Fruit fly (Drosophila melanogaster) whole organism, embryonic: ENCODE results near the gene lmd.
A peak's percentile ranks its signal among the peaks of the same experiment; 100 is the strongest.

Experiments
- Abd-B ChIP-seq: fragments of 200-800 bp; sonication (Bioruptor generic); optimal IDR thresholded peaks from 2 replicates; lab custom pipeline; 2018; ENCODE audit warnings: missing biosample characterization, mild to moderate bottlenecking, missing genetic modification characterization, moderate library complexity
- Aef1 ChIP-seq: fragments of 200-800 bp; sonication (Bioruptor generic); IDR thresholded peaks from 3 replicates; pipeline ENCODE4 v1.3.6; 2022; ENCODE audit warnings: missing biosample characterization, missing genetic modification characterization
- Atf6 ChIP-seq: fragments of 200-800 bp; sonication (Bioruptor generic); IDR thresholded peaks from 2 replicates; pipeline ENCODE4 v1.3.6; 2022; ENCODE audit warnings: missing biosample characterization, missing genetic modification characterization
- BtbVII ChIP-seq: fragments of 200-800 bp; sonication (Bioruptor generic); optimal IDR thresholded peaks from 3 replicates; lab custom pipeline; 2017; ENCODE audit warnings: missing biosample characterization, mild to moderate bottlenecking, missing genetic modification characterization
- CG10431 ChIP-seq: fragments of 200-800 bp; sonication (Bioruptor generic); optimal IDR thresholded peaks from 3 replicates; lab custom pipeline; 2018; ENCODE audit warnings: missing biosample characterization, mild to moderate bottlenecking, missing genetic modification characterization
- CG11504 ChIP-seq: fragments of 200-800 bp; sonication (Bioruptor generic); optimal IDR thresholded peaks from 3 replicates; lab custom pipeline; 2019; ENCODE audit warnings: missing biosample characterization, mild to moderate bottlenecking, missing genetic modification characterization, moderate library complexity
- CG12104 ChIP-seq: fragments of 200-800 bp; sonication (Bioruptor generic); optimal IDR thresholded peaks from 3 replicates; lab custom pipeline; 2016; ENCODE audit warnings: missing biosample characterization, missing genetic modification characterization
- CG12155 ChIP-seq: fragments of 200-800 bp; sonication (Bioruptor generic); optimal IDR thresholded peaks from 3 replicates; lab custom pipeline; 2016; ENCODE audit warnings: missing biosample characterization, missing genetic modification characterization
- CG12659 ChIP-seq: fragments of 200-800 bp; sonication (Bioruptor generic); optimal IDR thresholded peaks from 3 replicates; lab custom pipeline; 2017; ENCODE audit warnings: mild to moderate bottlenecking, missing biosample characterization, missing genetic modification reagents, missing genetic modification characterization
- CG14014 ChIP-seq: fragments of 200-800 bp; sonication (Bioruptor generic); IDR thresholded peaks from 2 replicates; pipeline ENCODE4 v1.3.6; 2022; ENCODE audit warnings: missing biosample characterization, missing genetic modification characterization
- CG1647 ChIP-seq: fragments of 200-800 bp; sonication (Bioruptor generic); optimal IDR thresholded peaks from 3 replicates; lab custom pipeline; 2016; ENCODE audit warnings: missing biosample characterization, missing genetic modification characterization
- CG17186 ChIP-seq: fragments of 200-800 bp; sonication (Bioruptor generic); optimal IDR thresholded peaks from 3 replicates; lab custom pipeline; 2017; ENCODE audit warnings: missing biosample characterization, missing genetic modification reagents, missing genetic modification characterization
- CG18619 ChIP-seq: fragments of 200-800 bp; sonication (Bioruptor generic); optimal IDR thresholded peaks from 3 replicates; lab custom pipeline; 2017; ENCODE audit warnings: missing biosample characterization, mild to moderate bottlenecking, missing genetic modification characterization
- CG3065 ChIP-seq: fragments of 200-800 bp; sonication (Bioruptor generic); optimal IDR thresholded peaks from 2 replicates; lab custom pipeline; 2016; ENCODE audit warnings: missing biosample characterization, missing genetic modification characterization
- CG31441 ChIP-seq: fragments of 200-800 bp; sonication (Bioruptor generic); IDR thresholded peaks from 2 replicates; pipeline ENCODE4 v1.3.6; 2022; ENCODE audit warnings: missing biosample characterization, missing genetic modification characterization
- CG3407 ChIP-seq: fragments of 200-800 bp; sonication (Bioruptor generic); optimal IDR thresholded peaks from 2 replicates; lab custom pipeline; 2018; ENCODE audit warnings: missing biosample characterization, mild to moderate bottlenecking, missing genetic modification characterization
- CG34422 ChIP-seq: fragments of 200-800 bp; sonication (Bioruptor generic); IDR thresholded peaks from 3 replicates; pipeline ENCODE4 v1.3.6; 2022; ENCODE audit warnings: missing biosample characterization, missing genetic modification characterization
- CG7556 ChIP-seq: fragments of 200-800 bp; sonication (Bioruptor generic); optimal IDR thresholded peaks from 2 replicates; lab custom pipeline; 2017; ENCODE audit warnings: missing biosample characterization, mild to moderate bottlenecking, missing genetic modification characterization
- CG7839 ChIP-seq: fragments of 200-800 bp; sonication (Bioruptor generic); optimal IDR thresholded peaks from 3 replicates; lab custom pipeline; 2018; ENCODE audit warnings: missing biosample characterization, mild to moderate bottlenecking, missing genetic modification characterization, moderate library complexity
- CG8290 ChIP-seq, 3 experiments: fragments of 200-800 bp; sonication (Bioruptor generic); optimal IDR thresholded peaks; 2 replicates each; lab custom pipeline; 2016 to 2019; ENCODE audit warnings: missing biosample characterization in 3 of 3, missing genetic modification characterization in 3 of 3, mild to moderate bottlenecking in 2 of 3, moderate library complexity in 1 of 3
- Fer3 ChIP-seq: fragments of 200-800 bp; sonication (Bioruptor generic); optimal IDR thresholded peaks from 2 replicates; lab custom pipeline; 2018; ENCODE audit warnings: missing biosample characterization, mild to moderate bottlenecking, missing genetic modification characterization, moderate library complexity
- HLH54F ChIP-seq: fragments of 200-800 bp; sonication (Bioruptor generic); optimal IDR thresholded peaks from 3 replicates; lab custom pipeline; 2016; ENCODE audit warnings: missing biosample characterization, missing genetic modification characterization
- Jarid2 ChIP-seq: fragments of 200-800 bp; sonication (Bioruptor generic); optimal IDR thresholded peaks from 3 replicates; lab custom pipeline; 2017; ENCODE audit warnings: mild to moderate bottlenecking, missing biosample characterization, missing genetic modification reagents, missing genetic modification characterization
- Myb ChIP-seq: fragments of 200-800 bp; sonication (Bioruptor generic); optimal IDR thresholded peaks from 2 replicates; lab custom pipeline; 2016; ENCODE audit warnings: missing biosample characterization, missing genetic modification characterization
- NFAT ChIP-seq: fragments of 200-800 bp; sonication (Bioruptor generic); IDR thresholded peaks from 2 replicates; pipeline ENCODE4 v1.3.6; 2022; ENCODE audit warnings: missing biosample characterization, missing genetic modification characterization
- Rfx ChIP-seq: fragments of 200-800 bp; sonication (Bioruptor generic); IDR thresholded peaks from 2 replicates; pipeline ENCODE4 v1.3.6; 2022; ENCODE audit warnings: missing biosample characterization, missing genetic modification characterization
- Vsx1 ChIP-seq: fragments of 200-800 bp; sonication (Bioruptor generic); optimal IDR thresholded peaks from 2 replicates; lab custom pipeline; 2017; ENCODE audit warnings: missing biosample characterization, mild to moderate bottlenecking, missing genetic modification characterization, missing genetic modification reagents
- abd-A ChIP-seq: fragments of 200-800 bp; sonication (Bioruptor generic); optimal IDR thresholded peaks from 3 replicates; lab custom pipeline; 2019; ENCODE audit warnings: missing biosample characterization, mild to moderate bottlenecking, missing genetic modification characterization, moderate library complexity
- aop ChIP-seq: fragments of 200-800 bp; sonication (Bioruptor generic); IDR thresholded peaks from 2 replicates; pipeline ENCODE4 v1.3.6; 2022; ENCODE audit warnings: missing biosample characterization, missing genetic modification characterization
- bcd ChIP-seq: fragments of 200-800 bp; sonication (Bioruptor generic); optimal IDR thresholded peaks from 2 replicates; lab custom pipeline; 2017; ENCODE audit warnings: missing biosample characterization, mild to moderate bottlenecking, missing genetic modification characterization
- chn ChIP-seq: fragments of 200-800 bp; sonication (Bioruptor generic); optimal IDR thresholded peaks from 2 replicates; lab custom pipeline; 2016; ENCODE audit warnings: missing biosample characterization, missing genetic modification characterization
- crc ChIP-seq: fragments of 200-800 bp; sonication (Bioruptor generic); optimal IDR thresholded peaks from 2 replicates; lab custom pipeline; 2016; ENCODE audit warnings: missing biosample characterization, missing genetic modification characterization
- crol ChIP-seq: fragments of 200-800 bp; sonication (Bioruptor generic); IDR thresholded peaks from 2 replicates; pipeline ENCODE4 v1.3.6; 2022; ENCODE audit warnings: missing biosample characterization, missing genetic modification characterization
- crp ChIP-seq, 2 experiments: fragments of 200-800 bp; sonication (Bioruptor generic); optimal IDR thresholded peaks; 2 replicates in 1 of 2; 3 replicates in 1 of 2; lab custom pipeline; 2017; ENCODE audit warnings: missing biosample characterization in 2 of 2, missing genetic modification characterization in 2 of 2, mild to moderate bottlenecking in 1 of 2, moderate library complexity in 1 of 2
- dmrt99B ChIP-seq: fragments of 200-800 bp; sonication (Bioruptor generic); optimal IDR thresholded peaks from 2 replicates; lab custom pipeline; 2018; ENCODE audit warnings: missing biosample characterization, mild to moderate bottlenecking, missing genetic modification characterization, moderate library complexity
- eve ChIP-seq, 2 experiments: fragments of >200 bp; optimal IDR thresholded peaks; 2 replicates each; lab custom pipeline; 2017; ENCODE audit warnings: missing biosample characterization in 2 of 2, missing genetic modification characterization in 2 of 2
- ewg ChIP-seq: fragments of 200-800 bp; sonication (Bioruptor generic); optimal IDR thresholded peaks from 3 replicates; lab custom pipeline; 2017; ENCODE audit warnings: mild to moderate bottlenecking, missing biosample characterization, missing genetic modification reagents, missing genetic modification characterization
- fd3F ChIP-seq: fragments of 200-800 bp; sonication (Bioruptor generic); optimal IDR thresholded peaks from 2 replicates; lab custom pipeline; 2018; ENCODE audit warnings: missing biosample characterization, mild to moderate bottlenecking, missing genetic modification characterization, moderate library complexity
- fru ChIP-seq: fragments of >200 bp; optimal IDR thresholded peaks from 2 replicates; lab custom pipeline; 2017
- ftz-f1 ChIP-seq: fragments of 200-800 bp; sonication (Bioruptor generic); optimal IDR thresholded peaks from 2 replicates; lab custom pipeline; 2016; ENCODE audit warnings: missing biosample characterization, missing genetic modification characterization
- luna ChIP-seq: fragments of 200-800 bp; sonication (Bioruptor generic); optimal IDR thresholded peaks from 2 replicates; lab custom pipeline; 2016; ENCODE audit warnings: missing biosample characterization, missing genetic modification characterization
- nerfin-2 ChIP-seq: fragments of 200-800 bp; sonication (Bioruptor generic); IDR thresholded peaks from 2 replicates; pipeline ENCODE4 v1.3.6; 2022; ENCODE audit warnings: missing biosample characterization, missing genetic modification characterization; ENCODE audit not compliant: partially characterized antibody
- pfk ChIP-seq: fragments of 200-800 bp; sonication (Bioruptor generic); optimal IDR thresholded peaks from 2 replicates; lab custom pipeline; 2018; ENCODE audit warnings: missing biosample characterization, mild to moderate bottlenecking, missing genetic modification characterization, moderate library complexity
- salm ChIP-seq: fragments of 200-800 bp; sonication (Bioruptor generic); optimal IDR thresholded peaks from 2 replicates; lab custom pipeline; 2018; ENCODE audit warnings: missing biosample characterization, mild to moderate bottlenecking, missing genetic modification characterization
- seq ChIP-seq: fragments of 200-800 bp; sonication (Bioruptor generic); IDR thresholded peaks from 2 replicates; pipeline ENCODE4 v1.3.6; 2022; ENCODE audit warnings: missing biosample characterization, missing genetic modification characterization
- slou ChIP-seq: fragments of 200-800 bp; sonication (Bioruptor generic); optimal IDR thresholded peaks from 3 replicates; lab custom pipeline; 2016; ENCODE audit warnings: missing biosample characterization, missing genetic modification characterization
- trem ChIP-seq: fragments of 200-800 bp; optimal IDR thresholded peaks from 3 replicates; lab custom pipeline; 2019; ENCODE audit warnings: missing biosample characterization, mild to moderate bottlenecking, missing genetic modification characterization, moderate library complexity
- twi ChIP-seq: fragments of 200-800 bp; optimal IDR thresholded peaks from 2 replicates; lab custom pipeline; 2019; ENCODE audit warnings: missing biosample characterization, mild to moderate bottlenecking, missing genetic modification characterization, moderate library complexity
- usp ChIP-seq: fragments of >200 bp; optimal IDR thresholded peaks from 2 replicates; lab custom pipeline; 2017; ENCODE audit warnings: missing biosample characterization, missing genetic modification characterization
- wdn ChIP-seq: fragments of 200-800 bp; sonication (Bioruptor generic); IDR thresholded peaks from 2 replicates; pipeline ENCODE4 v1.3.6; 2022; ENCODE audit warnings: missing biosample characterization, missing genetic modification characterization

lmd gene

dm6 chr3R:23046529-23046943, 20.0 kb upstream of the lmd start (continued):
- TF ChIP-seq luna (GFP tag; lab: Kevin White, UChicago): no peak
- peak; percentile 7 for TF ChIP-seq bcd (GFP tag; lab: Kevin White, UChicago)
- no peak for TF ChIP-seq pfk (GFP tag; lab: Kevin White, UChicago)
- no peak for TF ChIP-seq CG3407
- TF ChIP-seq CG18619 (GFP tag; lab: Kevin White, UChicago): peak; percentile 24
- 0 out of 2 replicates have a peak, but pooled peaks have one; percentile 32 for TF ChIP-seq NFAT
- no peak for TF ChIP-seq crol (GFP tag; lab: Robert Waterston, UW)
- peak; percentile 41 for TF ChIP-seq fd3F (GFP tag; lab: Kevin White, UChicago)
- no peak for TF ChIP-seq CG17186 (GFP tag; lab: Kevin White, UChicago)
- peak; percentile 65 for TF ChIP-seq CG14014 (GFP tag; lab: Robert Waterston, UW)
- TF ChIP-seq abd-A (tag; lab: Kevin White, UChicago): peak; percentile 60
- no peak for TF ChIP-seq trem (tag; lab: Kevin White, UChicago)
- TF ChIP-seq slou (GFP tag; lab: Kevin White, UChicago): no peak
- peak; percentile 68 for TF ChIP-seq CG11504
- peak; percentile 67 for TF ChIP-seq HLH54F (GFP tag; lab: Kevin White, UChicago)
- TF ChIP-seq seq (GFP tag; lab: Robert Waterston, UW): peak; percentile 38
- TF ChIP-seq CG8290 (GFP tag; optimal IDR thresholded peaks at IDR 0.05; lab: Kevin White, UChicago): no peak
- TF ChIP-seq CG8290 (tag; optimal IDR thresholded peaks at IDR 0.05; lab: Kevin White, UChicago): peak in 1 of 2 experiments; percentile 77
- peak; percentile 36; the same call in 2 of the 3 replicates for TF ChIP-seq Aef1 (GFP tag; lab: Robert Waterston, UW)
- TF ChIP-seq salm (tag; lab: Kevin White, UChicago): no peak
- TF ChIP-seq CG10431 (GFP tag; lab: Kevin White, UChicago): no peak
- peak; percentile 57; the same call in 1 of the 3 replicates for TF ChIP-seq CG34422 (GFP tag; lab: Robert Waterston, UW)
- no peak for TF ChIP-seq Vsx1
- TF ChIP-seq CG7839: peak; percentile 45
- no peak for TF ChIP-seq nerfin-2
- no peak for TF ChIP-seq Jarid2 (GFP tag; lab: Kevin White, UChicago)
- no peak for TF ChIP-seq usp (GFP tag; lab: Kevin White, UChicago)
- no peak for TF ChIP-seq CG12104 (GFP tag; lab: Kevin White, UChicago)
- no peak for TF ChIP-seq BtbVII (GFP tag; lab: Kevin White, UChicago)
- TF ChIP-seq dmrt99B (tag; lab: Kevin White, UChicago): peak; percentile 32
- peak; percentile 32 for TF ChIP-seq CG12155

dm6 chr3R:23043690-23044089, 17.2 kb upstream of the lmd start, which contains the start of gene CG13837:
Gene CG13837, plus strand, starts transcription at chr3R:23043990.
- no peak for TF ChIP-seq CG12659 (GFP tag; lab: Kevin White, UChicago)
- TF ChIP-seq CG3065 (GFP tag; lab: Kevin White, UChicago): peak; percentile 75
- no peak for TF ChIP-seq CG7556 (GFP tag; lab: Kevin White, UChicago)
- TF ChIP-seq aop (GFP tag; lab: Robert Waterston, UW): no peak

dm6 chr3R:23042746-23043265, 16.3 kb upstream of the lmd start:
- TF ChIP-seq crp (GFP tag; optimal IDR thresholded peaks at IDR 0.05; lab: Kevin White, UChicago) (no peak), Abd-B (GFP tag; lab: Kevin White, UChicago) (no peak), ftz-f1 (GFP tag; lab: Kevin White, UChicago) (no peak), Atf6 (GFP tag; lab: Robert Waterston, UW) (no peak), wdn (GFP tag; lab: Robert Waterston, UW) (no peak), Fer3 (no peak), chn (GFP tag; lab: Kevin White, UChicago) (no peak), crc (GFP tag; lab: Kevin White, UChicago) (no peak), twi (tag; lab: Kevin White, UChicago) (peak; percentile 97), CG31441 (GFP tag; lab: Robert Waterston, UW) (no peak), ewg (no peak), CG1647 (GFP tag; lab: Kevin White, UChicago) (no peak), Rfx (no peak), eve (GFP tag; optimal IDR thresholded peaks at IDR 0.05; lab: Kevin White, UChicago) (no peak), fru (lab: Kevin White, UChicago) (no peak), Myb (GFP tag; lab: Kevin White, UChicago) (no peak)
